Worm (Caenorhabditis elegans): ENCODE data around the gene srh-17.
A peak's percentile ranks its signal among the peaks of the same experiment; 100 is the strongest.

DNA sequence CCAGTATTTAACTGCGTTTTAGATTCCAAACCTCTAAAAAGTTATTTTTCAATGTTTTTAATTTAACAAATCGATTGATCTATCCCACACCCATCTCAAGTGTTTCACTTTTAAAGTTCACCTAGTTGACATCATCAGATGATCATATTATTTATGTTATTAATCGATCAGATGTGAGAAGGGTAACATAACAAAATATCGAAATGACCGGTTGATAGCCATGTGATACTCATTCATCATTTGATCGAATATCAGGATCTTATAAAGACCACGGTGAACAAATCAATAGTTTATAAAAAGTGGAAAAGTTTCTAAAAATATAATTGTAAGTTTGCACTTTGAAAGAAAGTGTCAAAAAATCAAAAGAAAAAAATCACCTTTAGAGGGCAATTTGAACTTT is 5.4 kb upstream of the srh-17 start:
- TF ChIP-seq sox-4 (tag; optimal IDR thresholded peaks at IDR 0.05) (no peak), ceh-63 (GFP tag; optimal IDR thresholded peaks at IDR 0.05) (no peak), ztf-11 (tag; optimal IDR thresholded peaks at IDR 0.05) (no peak), hpl-2 (GFP tag; optimal IDR thresholded peaks at IDR 0.05) (no peak), blmp-1 (tag; optimal IDR thresholded peaks at IDR 0.05) (peak; percentile 48), C34B4.2 (tag; optimal IDR thresholded peaks at IDR 0.05) (no peak), egl-27 (tag; optimal IDR thresholded peaks at IDR 0.05) (no peak)

Measured in whole organism, L1 larva.